Fruit fly (Drosophila melanogaster): ENCODE measurements around the gene RpL17.

RpL17 gene

dm6 chrX:6694979-6695388 is 49.1 kb downstream of the RpL17 start, which contains the start of gene CG14442 (continued):
- TF ChIP-seq HmgD (GFP tag; optimal IDR thresholded peaks at IDR 0.05) (no peak), CG6654 (GFP tag; optimal IDR thresholded peaks at IDR 0.05) (no peak), Poxn (GFP tag; IDR thresholded peaks at IDR 0.05) (no peak), Dek (tag; optimal IDR thresholded peaks at IDR 0.05) (no peak), tx (GFP tag; optimal IDR thresholded peaks at IDR 0.05) (no peak), esg (GFP tag; conservative IDR thresholded peaks at IDR 0.05) (no peak), peb (GFP tag; IDR thresholded peaks at IDR 0.05) (no peak), CG7963 (GFP tag; IDR thresholded peaks at IDR 0.05; ENCODE audit: partially characterized antibody) (peak; percentile 87), Atf3 (GFP tag; optimal IDR thresholded peaks at IDR 0.05) (no peak), D19B (GFP tag; optimal IDR thresholded peaks at IDR 0.05) (no peak), caup (GFP tag; optimal IDR thresholded peaks at IDR 0.05; ENCODE audit: severe bottlenecking) (peak; percentile 38), CG6791 (GFP tag; IDR thresholded peaks at IDR 0.05; ENCODE audit: partially characterized antibody) (peak; percentile 92), sisA (GFP tag; IDR thresholded peaks at IDR 0.05) (no peak), CG12155 (GFP tag; optimal IDR thresholded peaks at IDR 0.05) (no peak), crp (GFP tag; optimal IDR thresholded peaks at IDR 0.05) (peak in 1 of 2 experiments; percentile 21), Dll (GFP tag; IDR thresholded peaks at IDR 0.05; ENCODE audit: partially characterized antibody) (peak; percentile 95), pum (GFP tag; optimal IDR thresholded peaks at IDR 0.05) (no peak), CG15011 (GFP tag; optimal IDR thresholded peaks at IDR 0.05) (no peak), Taf1 (GFP tag; IDR thresholded peaks at IDR 0.05) (no peak), Abd-B (GFP tag; optimal IDR thresholded peaks at IDR 0.05) (no peak), Hsf (GFP tag; optimal IDR thresholded peaks at IDR 0.05) (peak; percentile 46), pzg (GFP tag; optimal IDR thresholded peaks at IDR 0.05) (peak; percentile 66), Atf6 (GFP tag; IDR thresholded peaks at IDR 0.05) (no peak), croc (GFP tag; conservative IDR thresholded peaks at IDR 0.05) (no peak), Sox102F (GFP tag; optimal IDR thresholded peaks at IDR 0.05) (no peak), nau (GFP tag; optimal IDR thresholded peaks at IDR 0.05) (no peak), fd96Cb (tag; optimal IDR thresholded peaks at IDR 0.05) (no peak), en (GFP tag; optimal IDR thresholded peaks at IDR 0.05) (no peak), vvl (GFP tag; IDR thresholded peaks at IDR 0.05) (0 out of 2 replicates have a peak, but pooled peaks have one; percentile 20), pho (GFP tag; optimal IDR thresholded peaks at IDR 0.05) (peak; percentile 24), Hr78 (GFP tag; optimal IDR thresholded peaks at IDR 0.05) (no peak), dmrt99B (tag; optimal IDR thresholded peaks at IDR 0.05) (no peak), Chrac-16 (GFP tag; optimal IDR thresholded peaks at IDR 0.05) (no peak), slp2 (GFP tag; optimal IDR thresholded peaks at IDR 0.05) (peak; percentile 1), CG4854 (GFP tag; optimal IDR thresholded peaks at IDR 0.05) (no peak), Dref (GFP tag; IDR thresholded peaks at IDR 0.05) (peak; percentile 83), Optix (GFP tag; IDR thresholded peaks at IDR 0.05) (no peak), CG16779 (GFP tag; IDR thresholded peaks at IDR 0.05) (no peak), trem (tag; optimal IDR thresholded peaks at IDR 0.05) (peak; percentile 48), sens-2 (GFP tag; IDR thresholded peaks at IDR 0.05) (no peak), CG12104 (GFP tag; optimal IDR thresholded peaks at IDR 0.05) (peak; percentile 16), usp (GFP tag; optimal IDR thresholded peaks at IDR 0.05) (no peak), CG17612 (GFP tag; IDR thresholded peaks at IDR 0.05) (no peak), CG2678 (tag; optimal IDR thresholded peaks at IDR 0.05) (no peak), Nf-YA (GFP tag; IDR thresholded peaks at IDR 0.05) (no peak), CG9876 (GFP tag; optimal IDR thresholded peaks at IDR 0.05) (no peak), Med (GFP tag) (peak; percentile 82), gsb-n (tag; optimal IDR thresholded peaks at IDR 0.05) (peak; percentile 68), nom (GFP tag; optimal IDR thresholded peaks at IDR 0.05) (no peak), Xrp1 (GFP tag; IDR thresholded peaks at IDR 0.05) (peak; percentile 18; the same call in 1 of the 2 replicates), org-1 (GFP tag; optimal IDR thresholded peaks at IDR 0.05) (no peak)

Data from whole organism, embryonic.